Worm (Caenorhabditis elegans) whole organism, late embryonic: ENCODE data around the gene R186.3.

ENCODE experiments used
- ceh-24 ChIP-seq: sonication (generic microtip); optimal IDR thresholded peaks from 2 replicates; lab custom pipeline; 2016; ENCODE audit warnings: mild to moderate bottlenecking, missing genetic modification characterization, missing compliant biosample characterization
- dmd-4 ChIP-seq: sonication (generic microtip); optimal IDR thresholded peaks from 2 replicates; lab custom pipeline; 2016; ENCODE audit warnings: borderline replicate concordance, missing genetic modification characterization, missing compliant biosample characterization
- unc-55 ChIP-seq: sonication (generic microtip); optimal IDR thresholded peaks from 2 replicates; lab custom pipeline; 2017; ENCODE audit warnings: missing biosample characterization, missing genetic modification reagents, missing genetic modification characterization

DNA sequence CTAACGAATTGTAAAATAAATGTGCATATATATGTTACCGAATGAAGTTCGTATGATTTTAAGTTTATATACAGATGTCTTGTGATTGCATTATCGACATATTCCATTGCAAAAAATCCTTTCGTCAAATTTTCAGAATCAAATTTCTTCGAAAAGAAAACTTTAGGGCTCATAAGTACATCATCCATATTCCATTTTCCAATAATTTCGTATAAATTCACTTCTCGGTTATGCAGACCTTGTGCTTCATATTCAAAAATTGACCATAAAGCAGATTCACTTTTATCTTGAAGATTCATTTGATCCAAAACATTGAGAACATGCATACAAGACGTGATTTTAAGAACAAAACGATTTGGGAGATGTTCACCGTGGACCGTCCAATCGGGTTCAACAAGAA, 23.6 kb downstream of the R186.3 start:
- no peak for TF ChIP-seq unc-55 (GFP tag; lab: Kevin White, UChicago)
- TF ChIP-seq dmd-4 (tag; lab: Kevin White, UChicago): no peak
- TF ChIP-seq ceh-24: no peak
